Worm (Caenorhabditis elegans) whole organism, midembryonic: ENCODE results near the gene kin-18.

ENCODE experiments used
- T22C8.4 ChIP-seq: fragments of 200-800 bp; sonication (Bioruptor generic); IDR thresholded peaks from 2 replicates; pipeline ENCODE4 v1.3.6; 2022; ENCODE audit warnings: missing genetic modification characterization, missing compliant biosample characterization
- cog-1 ChIP-seq: sonication (generic microtip); optimal IDR thresholded peaks from 2 replicates; lab custom pipeline; 2016; ENCODE audit warnings: missing genetic modification characterization, missing compliant biosample characterization
- flt-1 ChIP-seq: fragments of 200-800 bp; sonication (Bioruptor generic); IDR thresholded peaks from 2 replicates; pipeline ENCODE4 v1.3.6; 2022; ENCODE audit warnings: missing genetic modification characterization, missing compliant biosample characterization
- klf-2 ChIP-seq: fragments of 200-800 bp; sonication (Bioruptor generic); conservative IDR thresholded peaks from 2 replicates; pipeline ENCODE4 v1.3.6; 2022; ENCODE audit warnings: missing genetic modification reagents, missing genetic modification characterization, missing compliant biosample characterization
- med-1 ChIP-seq: sonication (generic microtip); optimal IDR thresholded peaks from 2 replicates; lab custom pipeline; 2017; ENCODE audit warnings: missing genetic modification characterization, mild to moderate bottlenecking, missing compliant biosample characterization, antibody characterized with exemption, missing genetic modification reagents; ENCODE audit not compliant: insufficient read depth
- ref-1 ChIP-seq: fragments of 200-800 bp; sonication (Bioruptor generic); conservative IDR thresholded peaks from 2 replicates; pipeline ENCODE4 v1.3.6; 2022; ENCODE audit warnings: missing genetic modification reagents, missing genetic modification characterization, missing compliant biosample characterization
- tab-1 ChIP-seq: fragments of 200-800 bp; sonication (Bioruptor generic); IDR thresholded peaks from 2 replicates; pipeline ENCODE4 v1.3.6; 2022; ENCODE audit warnings: missing genetic modification characterization, missing compliant biosample characterization
- ztf-23 ChIP-seq: fragments of 200-800 bp; sonication (Bioruptor generic); IDR thresholded peaks from 2 replicates; pipeline ENCODE4 v1.3.6; 2022; ENCODE audit warnings: missing genetic modification reagents, missing genetic modification characterization, missing compliant biosample characterization
- ztf-29 ChIP-seq: fragments of 200-800 bp; sonication (Bioruptor generic); IDR thresholded peaks from 2 replicates; pipeline ENCODE4 v1.3.6; 2022; ENCODE audit warnings: missing genetic modification reagents, missing genetic modification characterization, missing compliant biosample characterization

Gene kin-18

DNA sequence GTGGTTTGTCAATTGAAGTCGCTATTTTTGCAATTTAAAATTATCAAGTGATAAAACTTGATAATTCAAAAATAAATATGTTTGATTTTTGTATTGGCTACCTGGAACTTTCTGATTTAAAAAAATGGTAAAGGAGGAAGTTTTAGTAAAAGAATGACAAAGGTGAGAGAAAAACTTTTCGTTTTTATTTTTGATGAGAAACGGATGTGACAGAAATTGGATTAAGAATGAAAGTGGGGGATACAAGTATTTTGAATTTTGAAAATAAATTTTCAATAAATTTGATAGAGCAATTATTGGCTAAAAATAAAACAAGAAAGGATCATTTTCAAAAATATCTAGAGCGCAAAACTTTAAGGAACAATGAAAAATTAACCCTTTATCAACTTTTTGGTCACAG, 15.7 kb upstream of the kin-18 start, which contains the start of gene C05D10.4:
Gene C05D10.4 (minus strand): TSS at position 101 of the 400 bp plus-strand sequence.
- TF ChIP-seq cog-1, result no peak
- TF ChIP-seq ztf-23, result no peak
- TF ChIP-seq flt-1 (GFP tag; lab: Robert Waterston, UW), result no peak
- TF ChIP-seq ref-1 (GFP tag; lab: Robert Waterston, UW), result no peak
- TF ChIP-seq ztf-29 (GFP tag; lab: Robert Waterston, UW), result no peak
- TF ChIP-seq klf-2 (GFP tag; lab: Robert Waterston, UW), result no peak
- TF ChIP-seq med-1 (GFP tag; lab: Kevin White, UChicago), result no peak
- TF ChIP-seq tab-1 (GFP tag; lab: Robert Waterston, UW), result no peak
- TF ChIP-seq T22C8.4 (GFP tag; lab: Robert Waterston, UW), result no peak

DNA sequence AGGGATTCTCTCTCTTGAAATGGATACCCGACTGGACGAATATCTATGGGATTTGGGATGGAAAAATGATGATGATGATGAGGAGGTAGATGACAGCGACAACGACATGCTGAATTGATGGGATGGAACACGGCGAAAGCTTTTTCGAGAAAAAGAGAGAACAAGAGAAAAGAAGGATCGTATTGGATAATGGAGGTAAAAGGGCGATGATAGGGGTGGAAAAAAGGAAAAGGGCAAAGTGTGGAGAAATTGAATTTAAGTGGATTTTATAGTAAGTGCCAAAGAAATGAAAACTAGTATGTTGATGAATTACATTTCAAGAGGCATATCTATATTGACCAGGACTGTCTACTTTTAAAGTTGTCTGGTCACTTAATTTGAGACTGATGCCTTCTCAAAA, 12.5 kb upstream of the kin-18 start:
- TF ChIP-seq ref-1 (GFP tag; lab: Robert Waterston, UW) (no peak), cog-1 (no peak), med-1 (GFP tag; lab: Kevin White, UChicago) (no peak)

DNA sequence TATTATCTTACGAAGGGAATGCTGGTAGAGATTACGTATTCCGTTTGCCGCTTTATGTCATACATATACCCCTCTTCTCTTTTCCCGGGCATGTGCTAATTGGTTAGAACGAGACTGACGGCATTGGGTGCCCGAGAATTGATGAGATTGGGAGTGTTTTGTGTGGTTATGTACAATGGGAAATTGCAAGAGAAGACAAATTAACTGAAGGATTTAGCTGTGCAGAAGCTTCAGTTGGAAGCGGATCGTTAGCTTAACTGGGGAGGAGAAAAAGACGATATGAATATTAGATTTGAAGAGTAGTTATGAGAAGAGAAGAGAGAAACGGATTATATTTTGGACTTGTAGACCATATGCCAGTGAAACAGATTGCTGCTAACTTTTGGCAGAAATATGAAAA, 8.2 kb upstream of the kin-18 start:
- TF ChIP-seq ref-1 (GFP tag; lab: Robert Waterston, UW) (no peak), ztf-29 (GFP tag; lab: Robert Waterston, UW) (no peak), tab-1 (GFP tag; lab: Robert Waterston, UW) (no peak), med-1 (GFP tag; lab: Kevin White, UChicago) (no peak), ztf-23 (no peak), flt-1 (GFP tag; lab: Robert Waterston, UW) (no peak), cog-1 (no peak), T22C8.4 (GFP tag; lab: Robert Waterston, UW) (no peak)

DNA sequence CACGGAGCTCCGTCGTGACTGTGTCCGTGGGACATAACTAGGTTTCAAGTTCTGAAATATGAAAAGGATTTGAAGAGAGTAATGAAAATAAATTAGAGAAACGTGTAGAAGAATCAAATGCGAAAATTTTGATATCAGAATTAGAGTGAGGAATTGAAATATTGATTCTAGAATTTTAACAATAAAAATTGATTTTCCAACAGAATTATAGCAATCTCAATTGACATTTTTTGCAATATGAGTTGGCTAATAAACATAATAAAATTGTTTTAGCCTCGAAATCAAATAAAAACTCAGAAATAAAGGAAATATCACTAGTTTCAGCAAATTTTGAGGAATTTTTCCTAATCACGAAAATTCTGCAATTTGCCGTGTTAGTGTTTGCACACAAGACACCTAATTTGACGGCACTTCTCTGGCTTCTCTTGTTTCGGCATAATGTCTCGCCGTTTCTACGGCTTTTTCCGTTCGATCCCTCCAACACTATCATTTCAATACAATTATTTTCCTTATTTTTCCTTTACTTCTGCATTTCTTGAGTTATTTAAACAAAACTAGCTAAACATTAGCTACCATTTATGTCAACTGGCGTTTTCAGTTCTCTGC, 2.0 kb upstream of the kin-18 start, which contains the start of gene nmt-1:
Gene nmt-1 (minus strand): TSS at position 51 of the 606 bp plus-strand sequence.
- TF ChIP-seq tab-1 (GFP tag; lab: Robert Waterston, UW), result no peak
- TF ChIP-seq ref-1 (GFP tag; lab: Robert Waterston, UW), result no peak
- no peak for TF ChIP-seq cog-1
- no peak for TF ChIP-seq T22C8.4 (GFP tag; lab: Robert Waterston, UW)

DNA sequence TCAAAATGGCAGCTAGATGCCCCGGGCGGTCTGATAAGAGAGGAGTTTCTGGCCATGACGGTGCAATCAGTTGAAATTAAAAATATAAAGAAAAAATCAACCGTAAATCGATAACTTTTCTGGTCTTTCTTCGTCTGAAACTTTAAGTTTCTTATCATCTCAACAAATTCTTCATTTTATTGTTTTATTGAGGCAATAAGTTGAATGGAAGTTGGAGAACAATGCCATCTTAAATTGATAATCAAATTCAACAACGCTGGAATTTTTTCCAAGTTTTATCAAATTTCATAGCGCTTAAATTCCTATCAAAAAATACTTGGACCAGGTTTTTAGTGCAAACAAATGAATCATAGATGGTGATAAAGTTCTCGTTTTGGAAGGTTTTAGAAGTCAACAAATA, 1.4 kb upstream of the kin-18 start:
- no peak for TF ChIP-seq klf-2 (GFP tag; lab: Robert Waterston, UW)
- TF ChIP-seq med-1 (GFP tag; lab: Kevin White, UChicago), result no peak
- TF ChIP-seq tab-1 (GFP tag; lab: Robert Waterston, UW), result no peak
- TF ChIP-seq ztf-29 (GFP tag; lab: Robert Waterston, UW), result no peak
- no peak for TF ChIP-seq ref-1 (GFP tag; lab: Robert Waterston, UW)
- TF ChIP-seq ztf-23, result no peak
- TF ChIP-seq T22C8.4 (GFP tag; lab: Robert Waterston, UW), result no peak
- no peak for TF ChIP-seq flt-1 (GFP tag; lab: Robert Waterston, UW)
- TF ChIP-seq cog-1, result no peak

DNA sequence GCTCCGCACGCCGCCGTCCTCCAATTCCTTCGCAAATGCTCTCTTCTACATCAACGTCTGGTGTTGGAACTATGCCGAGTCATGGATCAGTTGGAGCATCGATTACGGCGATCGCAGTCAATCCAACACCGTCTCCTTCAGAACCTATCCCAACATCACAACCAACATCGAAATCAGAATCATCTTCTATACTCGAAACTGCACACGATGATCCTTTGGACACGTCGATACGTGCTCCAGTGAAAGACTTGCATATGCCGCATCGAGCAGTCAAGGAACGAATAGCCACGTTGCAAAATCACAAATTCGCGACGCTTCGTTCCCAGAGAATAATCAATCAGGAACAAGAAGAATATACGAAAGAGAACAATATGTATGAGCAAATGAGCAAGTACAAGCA, 2.6 kb downstream of the kin-18 start:
- TF ChIP-seq med-1 (GFP tag; lab: Kevin White, UChicago) (no peak), klf-2 (GFP tag; lab: Robert Waterston, UW) (no peak), ztf-23 (no peak), tab-1 (GFP tag; lab: Robert Waterston, UW) (no peak), ref-1 (GFP tag; lab: Robert Waterston, UW) (no peak), ztf-29 (GFP tag; lab: Robert Waterston, UW) (no peak), T22C8.4 (GFP tag; lab: Robert Waterston, UW) (no peak), cog-1 (no peak)

DNA sequence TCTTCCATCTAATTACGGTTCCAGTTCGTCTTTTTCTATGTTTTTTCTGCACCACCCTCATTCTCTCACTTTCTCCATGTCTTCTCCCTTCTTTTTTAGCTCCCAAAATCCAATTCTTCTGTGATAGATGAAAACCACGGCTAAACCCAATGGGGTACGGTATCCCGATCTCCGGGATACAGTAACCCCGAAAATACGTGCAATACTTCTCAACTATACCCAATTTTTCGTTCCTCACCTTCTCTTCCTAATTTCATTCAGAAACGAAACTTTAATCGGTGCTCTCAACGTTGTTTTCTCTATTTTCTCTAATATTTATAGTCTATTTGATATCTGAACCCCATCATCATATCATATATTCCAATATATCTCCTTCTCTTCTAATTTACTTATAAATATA, 5.2 kb downstream of the kin-18 start:
- no peak for TF ChIP-seq med-1 (GFP tag; lab: Kevin White, UChicago)
- 0 out of 2 replicates have a peak, but pooled peaks have one; percentile 35 for TF ChIP-seq flt-1 (GFP tag; lab: Robert Waterston, UW)

DNA sequence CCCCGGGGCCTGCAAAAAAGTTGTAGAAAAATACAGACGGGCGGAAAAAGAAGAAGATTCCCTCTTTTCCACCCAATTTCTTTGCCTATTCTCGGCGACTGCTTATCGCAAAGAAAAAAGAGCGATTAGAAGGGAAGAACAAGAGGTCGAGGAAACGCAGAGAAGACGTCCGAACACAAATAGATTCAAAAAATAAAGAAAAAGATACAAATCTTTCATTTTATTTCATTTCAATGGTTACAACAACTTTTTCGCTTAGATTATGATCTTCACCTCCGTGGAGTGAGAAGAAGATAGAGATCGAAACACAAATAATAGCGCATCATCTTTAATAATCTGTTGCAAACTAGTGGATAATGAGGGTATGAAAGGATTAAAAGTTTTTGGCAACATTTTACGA, 13.6 kb downstream of the kin-18 start:
- no peak for TF ChIP-seq ztf-23
- TF ChIP-seq med-1 (GFP tag; lab: Kevin White, UChicago), result no peak
- TF ChIP-seq ztf-29 (GFP tag; lab: Robert Waterston, UW), result no peak

DNA sequence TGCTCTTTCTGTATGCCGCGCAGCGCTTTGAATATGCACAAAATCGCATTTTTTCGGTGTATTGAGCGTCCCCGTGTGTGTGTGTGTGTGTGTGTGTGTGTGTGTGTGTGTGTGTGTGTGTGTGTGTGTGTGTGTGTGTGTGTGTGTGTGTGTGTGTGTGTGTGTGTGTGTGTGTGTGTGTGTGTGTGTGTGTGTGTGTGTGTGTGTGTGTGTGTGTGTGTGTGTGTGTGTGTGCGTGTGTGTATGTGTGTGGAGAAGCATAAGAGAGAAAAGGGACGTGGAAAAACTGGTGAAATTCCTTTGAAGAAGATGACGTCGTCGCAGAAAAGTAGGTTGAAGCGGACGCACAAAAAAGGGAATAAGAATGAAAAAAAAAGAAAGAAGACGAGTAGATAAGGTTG, 15.0 kb downstream of the kin-18 start:
- 0 out of 2 replicates have a peak, but pooled peaks have one; percentile 6 for TF ChIP-seq flt-1 (GFP tag; lab: Robert Waterston, UW)

DNA sequence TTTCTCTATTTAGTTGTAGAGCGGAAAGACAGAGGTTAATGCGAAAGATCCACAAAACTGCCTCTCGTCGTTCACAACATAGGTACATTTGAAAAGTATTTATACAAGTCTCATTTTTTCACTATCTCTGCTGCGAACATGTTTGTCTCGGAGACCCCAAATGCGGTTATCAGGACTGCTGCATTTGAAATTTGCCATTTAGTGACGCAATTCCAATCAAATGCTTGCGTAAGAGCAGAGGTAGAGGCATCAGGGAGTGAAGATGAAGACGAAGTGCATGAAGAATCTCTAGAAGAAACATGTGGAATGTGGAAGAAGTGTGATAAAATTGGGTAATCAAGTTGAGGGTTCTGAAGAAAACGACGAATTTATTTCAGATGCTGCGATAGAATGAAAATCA, 15.7 kb downstream of the kin-18 start:
- TF ChIP-seq ztf-23 (no peak), cog-1 (no peak), ztf-29 (GFP tag; lab: Robert Waterston, UW) (no peak), ref-1 (GFP tag; lab: Robert Waterston, UW) (no peak), flt-1 (GFP tag; lab: Robert Waterston, UW) (no peak), tab-1 (GFP tag; lab: Robert Waterston, UW) (no peak), T22C8.4 (GFP tag; lab: Robert Waterston, UW) (no peak), klf-2 (GFP tag; lab: Robert Waterston, UW) (no peak), med-1 (GFP tag; lab: Kevin White, UChicago) (no peak)

DNA sequence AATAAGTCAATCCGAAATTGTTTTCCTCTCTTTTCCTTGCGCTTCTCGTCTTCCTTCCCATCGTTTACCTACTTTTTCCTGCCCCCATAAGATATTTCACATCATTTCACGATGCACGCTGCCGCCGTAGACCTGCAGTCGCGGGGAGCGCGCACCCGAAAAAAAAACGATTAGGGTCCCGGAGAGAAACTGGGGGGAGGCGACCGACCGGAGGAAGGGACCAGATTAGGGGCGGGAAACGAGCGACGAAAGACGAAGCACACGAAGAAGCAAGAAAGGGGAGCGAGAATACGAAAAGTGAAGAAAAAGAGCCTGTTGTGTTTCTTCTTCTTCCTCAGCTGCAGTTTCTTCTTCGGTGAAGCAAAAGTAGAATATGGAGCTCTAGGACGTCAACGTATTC, 16.8 kb downstream of the kin-18 start:
- no peak for TF ChIP-seq cog-1
- no peak for TF ChIP-seq ztf-23
- TF ChIP-seq T22C8.4 (GFP tag; lab: Robert Waterston, UW), result no peak
- no peak for TF ChIP-seq med-1 (GFP tag; lab: Kevin White, UChicago)
- TF ChIP-seq klf-2 (GFP tag; lab: Robert Waterston, UW), result no peak
- no peak for TF ChIP-seq ztf-29 (GFP tag; lab: Robert Waterston, UW)
- TF ChIP-seq flt-1 (GFP tag; lab: Robert Waterston, UW), result no peak
- no peak for TF ChIP-seq tab-1 (GFP tag; lab: Robert Waterston, UW)
- no peak for TF ChIP-seq ref-1 (GFP tag; lab: Robert Waterston, UW)
